Fruit fly (Drosophila melanogaster): ENCODE results near the gene Gale.

DNA sequence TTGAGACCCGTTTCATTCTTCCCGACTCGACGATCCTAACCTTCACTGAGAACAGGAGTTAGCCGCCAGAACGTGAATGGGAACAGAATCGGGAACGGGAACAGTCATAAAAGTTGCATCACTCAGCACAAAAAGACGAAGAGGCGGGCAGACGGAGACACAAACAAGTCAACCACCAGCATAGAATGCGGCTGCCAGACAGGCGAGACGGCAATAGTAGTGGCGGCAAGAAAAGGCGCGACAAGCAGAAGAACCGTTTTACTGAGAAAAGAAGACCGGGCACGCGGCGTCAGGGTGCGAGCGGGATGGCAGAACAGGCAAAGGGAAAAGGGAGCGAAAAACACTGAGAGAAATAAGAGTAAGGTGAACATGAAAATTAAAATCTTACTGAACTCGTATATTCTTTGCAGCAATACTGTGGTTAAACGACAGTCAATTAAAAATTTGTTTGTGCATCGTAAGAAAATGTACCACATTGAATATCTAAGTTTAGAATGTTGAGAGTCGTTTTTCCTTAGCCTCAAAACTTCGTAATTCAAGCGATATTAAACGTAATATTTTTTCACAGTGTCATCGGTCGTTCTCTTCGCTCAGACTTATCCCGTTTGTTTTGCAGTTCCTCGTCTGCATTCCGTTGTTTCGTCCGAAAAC is 7.9 kb upstream of the Gale start:
- TF ChIP-seq ttk (optimal IDR thresholded peaks at IDR 0.05) (no peak), Sin3A (optimal IDR thresholded peaks at IDR 0.05) (no peak), psq (optimal IDR thresholded peaks at IDR 0.05) (no peak), insv (optimal IDR thresholded peaks at IDR 0.05) (no peak)

Data from Kc167 (cell line).